Worm (Caenorhabditis elegans) whole organism, mixed stage, embryonic: ENCODE measurements around the gene mam-3.

Experiments used
- elt-1 ChIP-seq: sonication (generic microtip); optimal IDR thresholded peaks from 2 replicates; lab custom pipeline; 2017; ENCODE audit warnings: missing genetic modification characterization, mild to moderate bottlenecking, missing compliant biosample characterization, antibody characterized with exemption, moderate library complexity, borderline replicate concordance; ENCODE audit not compliant: insufficient read depth
- lin-13 ChIP-seq: fragments of 150-350 bp; optimal IDR thresholded peaks from 2 replicates; lab custom pipeline; 2014; ENCODE audit warnings: missing biosample characterization, missing genetic modification characterization
- lsy-2 ChIP-seq: fragments of 150-350 bp; optimal IDR thresholded peaks from 2 replicates; lab custom pipeline; 2014; ENCODE audit warnings: missing biosample characterization, missing genetic modification characterization
- mep-1 ChIP-seq: fragments of 150-350 bp; optimal IDR thresholded peaks from 2 replicates; lab custom pipeline; 2017; ENCODE audit warnings: missing biosample characterization, missing genetic modification reagents, missing genetic modification characterization, inconsistent platforms
- nhr-12 ChIP-seq: fragments of 150-350 bp; optimal IDR thresholded peaks from 2 replicates; lab custom pipeline; 2014; ENCODE audit warnings: missing biosample characterization, missing genetic modification characterization
- nhr-2 ChIP-seq: fragments of 150-350 bp; optimal IDR thresholded peaks from 2 replicates; lab custom pipeline; 2014; ENCODE audit warnings: missing biosample characterization, missing genetic modification characterization
- nhr-237 ChIP-seq: fragments of 150-350 bp; optimal IDR thresholded peaks from 2 replicates; lab custom pipeline; 2014; ENCODE audit warnings: missing biosample characterization, missing genetic modification characterization
- nhr-76 ChIP-seq: sonication (generic microtip); optimal IDR thresholded peaks from 2 replicates; lab custom pipeline; 2017; ENCODE audit warnings: missing biosample characterization, missing genetic modification characterization
- snpc-4 ChIP-seq: fragments of 150-350 bp; optimal IDR thresholded peaks from 2 replicates; lab custom pipeline; 2014; ENCODE audit warnings: missing biosample characterization, missing genetic modification characterization

ce11 chrIV:13429240-13429639 lies 15.9 kb downstream of the mam-3 start, which contains the start of gene K09B11.4:
- TF ChIP-seq lin-13 (no peak), mep-1 (tag; lab: Kevin White, UChicago) (no peak), nhr-76 (no peak), lsy-2 (tag; lab: Kevin White, UChicago) (no peak), elt-1 (tag; lab: Kevin White, UChicago) (no peak), nhr-237 (tag; lab: Kevin White, UChicago) (no peak), nhr-2 (tag; lab: Kevin White, UChicago) (no peak), snpc-4 (tag; lab: Kevin White, UChicago) (no peak), nhr-12 (no peak)
